Fruit fly (Drosophila melanogaster): ENCODE measurements around the gene CG5895.

The CG5895 gene

dm6 chr3L:16045083-16045830 is 10.0 kb downstream of the CG5895 start (continued):
- TF ChIP-seq CG1529 (GFP tag; optimal IDR thresholded peaks at IDR 0.05): no peak
- peak; percentile 4 for TF ChIP-seq ash1 (GFP tag; optimal IDR thresholded peaks at IDR 0.05)
- no peak; the same call in 1 of the 3 replicates for TF ChIP-seq CG17361 (GFP tag; IDR thresholded peaks at IDR 0.05)
- TF ChIP-seq slbo (GFP tag; IDR thresholded peaks at IDR 0.05): peak; percentile 64
- TF ChIP-seq Eip74EF (GFP tag; optimal IDR thresholded peaks at IDR 0.05): peak in 1 of 2 experiments; percentile 58
- TF ChIP-seq CG17359 (tag; optimal IDR thresholded peaks at IDR 0.05): peak; percentile 23
- peak; percentile 24 for TF ChIP-seq CG18599 (GFP tag; optimal IDR thresholded peaks at IDR 0.05)
- peak; percentile 0 for TF ChIP-seq Hsf (GFP tag; optimal IDR thresholded peaks at IDR 0.05)
- peak; percentile 65 for TF ChIP-seq CG14014 (GFP tag; IDR thresholded peaks at IDR 0.05)
- peak; percentile 1 for TF ChIP-seq jing (GFP tag; optimal IDR thresholded peaks at IDR 0.05)
- TF ChIP-seq schlank (tag; optimal IDR thresholded peaks at IDR 0.05): no peak
- TF ChIP-seq CG6254 (GFP tag; optimal IDR thresholded peaks at IDR 0.05): peak; percentile 47
- TF ChIP-seq HLH4C (GFP tag; IDR thresholded peaks at IDR 0.05; ENCODE audit: partially characterized antibody): no peak
- TF ChIP-seq Abd-B (GFP tag; optimal IDR thresholded peaks at IDR 0.05): peak; percentile 27
- no peak for TF ChIP-seq phol (tag; optimal IDR thresholded peaks at IDR 0.05)
- TF ChIP-seq seq (GFP tag; IDR thresholded peaks at IDR 0.05): 0 out of 2 replicates have a peak, but pooled peaks have one; percentile 30
- peak; percentile 24 for TF ChIP-seq pnt (GFP tag; optimal IDR thresholded peaks at IDR 0.05)
- TF ChIP-seq dysf (GFP tag; IDR thresholded peaks at IDR 0.05): peak; percentile 64
- TF ChIP-seq fd64A (GFP tag; optimal IDR thresholded peaks at IDR 0.05): no peak
- peak; percentile 11; the same call in 1 of the 2 replicates for TF ChIP-seq CG32772 (GFP tag; IDR thresholded peaks at IDR 0.05)
- peak; percentile 42; the same call in 1 of the 2 replicates for TF ChIP-seq CG11696 (GFP tag; IDR thresholded peaks at IDR 0.05)
- no peak for TF ChIP-seq CG11560 (tag; IDR thresholded peaks at IDR 0.05)
- TF ChIP-seq NFAT (GFP tag; IDR thresholded peaks at IDR 0.05): peak; percentile 14; the same call in 1 of the 2 replicates
- peak; percentile 27 for TF ChIP-seq CG3281 (GFP tag; optimal IDR thresholded peaks at IDR 0.05)
- TF ChIP-seq chinmo (GFP tag; IDR thresholded peaks at IDR 0.05; ENCODE audit: partially characterized antibody): peak; percentile 83; the same call in 2 of the 4 replicates
- TF ChIP-seq bsh (GFP tag; optimal IDR thresholded peaks at IDR 0.05): peak in 1 of 2 experiments; percentile 66
- TF ChIP-seq CG3163 (GFP tag; optimal IDR thresholded peaks at IDR 0.05): no peak
- no peak for TF ChIP-seq CG16779 (GFP tag; IDR thresholded peaks at IDR 0.05)
- peak; percentile 7; the same call in 1 of the 2 replicates for TF ChIP-seq Awh (GFP tag; IDR thresholded peaks at IDR 0.05)
- TF ChIP-seq run (tag; optimal IDR thresholded peaks at IDR 0.05): peak; percentile 68
- peak; percentile 71 for TF ChIP-seq CG32532 (GFP tag; IDR thresholded peaks at IDR 0.05)
- no peak for TF ChIP-seq bbx (GFP tag; IDR thresholded peaks at IDR 0.05; ENCODE audit: partially characterized antibody)
- TF ChIP-seq ato (GFP tag; IDR thresholded peaks at IDR 0.05; ENCODE audit: partially characterized antibody): no peak
- TF ChIP-seq Ada2b (GFP tag; IDR thresholded peaks at IDR 0.05): peak; percentile 46; the same call in 1 of the 2 replicates
- TF ChIP-seq Scr (GFP tag; IDR thresholded peaks at IDR 0.05; ENCODE audit: partially characterized antibody): no peak
- peak; percentile 48 for TF ChIP-seq CG10366 (GFP tag; IDR thresholded peaks at IDR 0.05)
- no peak for TF ChIP-seq TFAM (GFP tag; optimal IDR thresholded peaks at IDR 0.05)
- no peak for TF ChIP-seq nau (GFP tag; optimal IDR thresholded peaks at IDR 0.05)
- peak; percentile 58 for TF ChIP-seq PHDP (tag; optimal IDR thresholded peaks at IDR 0.05)
- peak; percentile 68 for TF ChIP-seq dmrt99B (tag; optimal IDR thresholded peaks at IDR 0.05)
- TF ChIP-seq slou (GFP tag; optimal IDR thresholded peaks at IDR 0.05): no peak
- no peak for TF ChIP-seq CG9437 (GFP tag; optimal IDR thresholded peaks at IDR 0.05)
- TF ChIP-seq Trl (optimal IDR thresholded peaks at IDR 0.05): no peak
- TF ChIP-seq Trl (GFP tag; optimal IDR thresholded peaks at IDR 0.05): no peak
- TF ChIP-seq CG6765 (GFP tag; optimal IDR thresholded peaks at IDR 0.05): no peak
- TF ChIP-seq CG7786 (GFP tag; optimal IDR thresholded peaks at IDR 0.05): no peak
- no peak for TF ChIP-seq CG9817 (tag; optimal IDR thresholded peaks at IDR 0.05)
- no peak for TF ChIP-seq CG4404 (GFP tag; IDR thresholded peaks at IDR 0.05)
- no peak for TF ChIP-seq CG1647 (GFP tag; optimal IDR thresholded peaks at IDR 0.05)
